Worm (Caenorhabditis elegans) whole organism, L4/young adult: ENCODE measurements around the gene Y14H12A.2.

Experiments used
- W03F9.2 ChIP-seq: fragments of 150-350 bp; optimal IDR thresholded peaks from 2 replicates; lab custom pipeline; 2014; ENCODE audit warnings: missing biosample characterization, missing genetic modification characterization
- dao-5 ChIP-seq: sonication (generic microtip); optimal IDR thresholded peaks from 2 replicates; lab custom pipeline; 2016; ENCODE audit warnings: missing genotype, missing genetic modification characterization, moderate library complexity, missing compliant biosample characterization
- him-1 ChIP-seq: sonication (generic microtip); optimal IDR thresholded peaks from 2 replicates; lab custom pipeline; 2016; ENCODE audit warnings: missing genotype, missing genetic modification reagents, missing genetic modification characterization, missing compliant biosample characterization

DNA sequence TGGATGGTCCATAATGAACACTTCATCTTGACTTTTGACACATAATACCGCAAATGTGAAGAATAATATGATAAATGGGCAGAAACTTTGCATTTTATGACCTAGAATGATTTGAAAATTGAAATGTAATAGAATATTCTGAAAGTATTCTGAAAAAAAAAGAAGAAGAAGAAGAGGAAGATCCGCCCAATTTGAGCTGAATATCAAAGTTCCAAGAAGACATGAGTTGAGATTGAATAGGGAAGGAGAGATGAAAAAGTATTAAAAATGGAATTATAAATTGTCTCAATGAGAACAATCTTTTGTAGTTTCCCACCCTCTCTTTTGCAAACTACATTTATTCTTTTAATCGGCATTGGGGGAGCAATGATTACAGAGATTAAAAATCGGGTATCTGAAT, 42.8 kb upstream of the Y14H12A.2 start, which contains the start of gene K07D4.4:
- TF ChIP-seq W03F9.2 (tag; lab: Kevin White, UChicago) (no peak), dao-5 (tag; lab: Kevin White, UChicago) (no peak), him-1 (no peak)
